Worm (Caenorhabditis elegans) whole organism, L1 larva: ENCODE data around the gene cnb-1.

Source experiments
- Y116A8C.19 ChIP-seq: sonication (generic microtip); optimal IDR thresholded peaks from 2 replicates; lab custom pipeline; 2016; ENCODE audit warnings: missing compliant biosample characterization, missing genetic modification characterization, borderline replicate concordance
- aly-2 ChIP-seq: fragments of 150-350 bp; optimal IDR thresholded peaks from 2 replicates; lab custom pipeline; 2014; ENCODE audit warnings: missing biosample characterization, missing genetic modification characterization
- ama-1 ChIP-seq: fragments of 150-350 bp; optimal IDR thresholded peaks from 2 replicates; lab custom pipeline; 2014
- ceh-82 ChIP-seq, 3 experiments: fragments of 150-350 bp in 1 of 3; sonication (generic microtip) in 2 of 3; optimal IDR thresholded peaks; 2 replicates each; lab custom pipeline; 2014 to 2017; ENCODE audit warnings: missing biosample characterization in 3 of 3, missing genetic modification characterization in 3 of 3
- ces-1 ChIP-seq: fragments of 150-350 bp; optimal IDR thresholded peaks from 2 replicates; lab custom pipeline; 2014; ENCODE audit warnings: missing biosample characterization, missing genetic modification reagents, missing genetic modification characterization
- dpl-1 ChIP-seq, 3 experiments: fragments of 150-350 bp in 2 of 3; sonication (generic microtip) in 1 of 3; optimal IDR thresholded peaks; 2 replicates each; lab custom pipeline; 2014 to 2017; ENCODE audit warnings: missing biosample characterization in 3 of 3, missing genetic modification characterization in 3 of 3, missing genetic modification reagents in 3 of 3
- dsc-1 ChIP-seq: sonication (generic microtip); optimal IDR thresholded peaks from 2 replicates; lab custom pipeline; 2016; ENCODE audit warnings: mild to moderate bottlenecking, missing genetic modification characterization, missing compliant biosample characterization
- efl-1 ChIP-seq, 4 experiments: fragments of 150-350 bp; optimal IDR thresholded peaks in 3 of 4; peaks in 1 of 4; 1 replicate in 1 of 4; 2 replicates in 3 of 4; lab custom pipeline; 2014; ENCODE audit warnings: missing biosample characterization in 2 of 4, missing genetic modification characterization in 2 of 4, missing genetic modification reagents in 2 of 4
- egl-27 ChIP-seq, 2 experiments: fragments of 150-350 bp in 1 of 2; sonication (generic microtip); optimal IDR thresholded peaks; 3 replicates each; lab custom pipeline; 2017 to 2018; ENCODE audit warnings: missing biosample characterization in 2 of 2, missing genetic modification characterization in 2 of 2, missing genetic modification reagents in 2 of 2
- elt-3 ChIP-seq, 6 experiments: fragments of 150-350 bp in 1 of 6; sonication (generic microtip); optimal IDR thresholded peaks; 2 replicates each; lab custom pipeline; 2017 to 2018; ENCODE audit warnings: missing biosample characterization in 6 of 6, missing genetic modification characterization in 6 of 6, inconsistent platforms in 1 of 6
- fkh-10 ChIP-seq: sonication (generic microtip); optimal IDR thresholded peaks from 2 replicates; lab custom pipeline; 2017; ENCODE audit warnings: missing biosample characterization, missing genetic modification reagents, missing genetic modification characterization
- fkh-8 ChIP-seq: sonication (generic microtip); optimal IDR thresholded peaks from 2 replicates; lab custom pipeline; 2016; ENCODE audit warnings: mild to moderate bottlenecking, missing genetic modification characterization, missing compliant biosample characterization
- hpl-2 ChIP-seq: fragments of 150-350 bp; optimal IDR thresholded peaks from 2 replicates; lab custom pipeline; 2014; ENCODE audit warnings: missing biosample characterization, missing genetic modification reagents, missing genetic modification characterization
- lin-13 ChIP-seq: fragments of 150-350 bp; optimal IDR thresholded peaks from 2 replicates; lab custom pipeline; 2014; ENCODE audit warnings: missing biosample characterization, missing genetic modification reagents, missing genetic modification characterization
- lin-14 ChIP-seq: fragments of 200-800 bp; sonication (Bioruptor generic); optimal IDR thresholded peaks from 2 replicates; lab custom pipeline; 2018; ENCODE audit warnings: mild to moderate bottlenecking, missing genetic modification characterization, moderate library complexity, missing compliant biosample characterization
- lin-15B ChIP-seq: fragments of 150-350 bp; sonication (generic microtip); optimal IDR thresholded peaks from 3 replicates; lab custom pipeline; 2014; ENCODE audit warnings: missing biosample characterization, missing genetic modification characterization
- lin-39 ChIP-seq: fragments of 150-350 bp; optimal IDR thresholded peaks from 2 replicates; lab custom pipeline; 2014; ENCODE audit warnings: missing biosample characterization, missing genetic modification reagents, missing genetic modification characterization
- lsy-2 ChIP-seq, 2 experiments: fragments of 150-350 bp; optimal IDR thresholded peaks; 2 replicates each; lab custom pipeline; 2014; ENCODE audit warnings: missing biosample characterization in 2 of 2, missing genetic modification characterization in 2 of 2
- nhr-237 ChIP-seq: fragments of 150-350 bp; optimal IDR thresholded peaks from 2 replicates; lab custom pipeline; 2014; ENCODE audit warnings: missing biosample characterization, missing genetic modification characterization
- nhr-71 ChIP-seq: sonication (generic microtip); optimal IDR thresholded peaks from 2 replicates; lab custom pipeline; 2016; ENCODE audit warnings: mild to moderate bottlenecking, missing genetic modification characterization, moderate library complexity, missing compliant biosample characterization
- nhr-76 ChIP-seq: sonication (generic microtip); optimal IDR thresholded peaks from 2 replicates; lab custom pipeline; 2017; ENCODE audit warnings: missing biosample characterization, missing genetic modification characterization
- nhr-77 ChIP-seq: fragments of 150-350 bp; optimal IDR thresholded peaks from 2 replicates; lab custom pipeline; 2014; ENCODE audit warnings: missing biosample characterization, missing genetic modification characterization
- nhr-90 ChIP-seq: sonication (generic microtip); optimal IDR thresholded peaks from 2 replicates; lab custom pipeline; 2016; ENCODE audit warnings: mild to moderate bottlenecking, missing genetic modification characterization, missing compliant biosample characterization; ENCODE audit not compliant: poor library complexity
- pax-3 ChIP-seq: fragments of 200-800 bp; sonication (Bioruptor generic); optimal IDR thresholded peaks from 2 replicates; lab custom pipeline; 2018; ENCODE audit warnings: mild to moderate bottlenecking, missing genetic modification characterization, moderate library complexity, missing compliant biosample characterization
- pqm-1 ChIP-seq: sonication (generic microtip); optimal IDR thresholded peaks from 3 replicates; lab custom pipeline; 2017; ENCODE audit warnings: missing biosample characterization, missing genetic modification characterization
- snu-23 ChIP-seq: sonication (generic microtip); optimal IDR thresholded peaks from 2 replicates; lab custom pipeline; 2016; ENCODE audit warnings: missing genetic modification characterization, missing compliant biosample characterization
- sup-37 ChIP-seq: fragments of 200-800 bp; sonication (Bioruptor generic); optimal IDR thresholded peaks from 2 replicates; lab custom pipeline; 2018; ENCODE audit warnings: mild to moderate bottlenecking, missing genetic modification characterization, missing compliant biosample characterization
- tbx-2 ChIP-seq: sonication (generic microtip); optimal IDR thresholded peaks from 2 replicates; lab custom pipeline; 2016; ENCODE audit warnings: missing genetic modification characterization, missing compliant biosample characterization
- vab-15 ChIP-seq: sonication (generic microtip); optimal IDR thresholded peaks from 2 replicates; lab custom pipeline; 2017; ENCODE audit warnings: missing genotype, mild to moderate bottlenecking, missing genetic modification characterization, missing compliant biosample characterization
- ztf-4 ChIP-seq: fragments of 150-350 bp; optimal IDR thresholded peaks from 2 replicates; lab custom pipeline; 2014; ENCODE audit warnings: missing biosample characterization, missing genetic modification characterization

cnb-1 gene

ce11 chrV:11326914-11327367 lies 48.6 kb upstream of the cnb-1 start, which contains the start of gene tmed-10 (continued):
- no peak for TF ChIP-seq ces-1 (GFP tag; lab: Kevin White, UChicago)
- TF ChIP-seq, all 84 proteins: peak for 37

- TF ChIP-seq pqm-1 (no peak), lsy-2 (tag; optimal IDR thresholded peaks at IDR 0.05; lab: Kevin White, UChicago) (no peak), nhr-71 (tag; lab: Kevin White, UChicago) (no peak), snu-23 (no peak)
Observed at ce11 chrV:11329100-11329499, 46.4 kb upstream of the cnb-1 start, which contains the start of gene F47G9.6. F47G9.6 (plus strand) TSS chrV:11329400.

ce11 chrV:11334193-11334592 lies 41.3 kb upstream of the cnb-1 start, which contains the start of gene T02E9.6:
T02E9.6 (minus strand) TSS chrV:11334293.
- TF ChIP-seq efl-1 (optimal IDR thresholded peaks at IDR 0.05; lab: Kevin White, UChicago) (no peak), efl-1 (GFP tag; optimal IDR thresholded peaks at IDR 0.05 in 1 of 2; lab: Kevin White, UChicago) (peak in 1 of 2 experiments; percentile 62), dpl-1 (GFP tag; optimal IDR thresholded peaks at IDR 0.05; lab: Kevin White, UChicago) (no peak)

ce11 chrV:11335757-11336418 lies 39.7 kb upstream of the cnb-1 start:
- TF ChIP-seq nhr-237 (no peak), pax-3 (no peak), egl-27 (tag; optimal IDR thresholded peaks at IDR 0.05; lab: Kevin White, UChicago) (no peak), ces-1 (GFP tag; lab: Kevin White, UChicago) (no peak), ztf-4 (tag; lab: Kevin White, UChicago) (no peak), lin-15B (no peak), elt-3 (tag; optimal IDR thresholded peaks at IDR 0.05; lab: Kevin White, UChicago) (no peak)
- TF ChIP-seq, all 84 proteins: peak for 0

ce11 chrV:11336877-11337276 lies 38.7 kb upstream of the cnb-1 start:
- TF ChIP-seq fkh-8 (tag; lab: Kevin White, UChicago) (no peak), nhr-77 (tag; lab: Kevin White, UChicago) (no peak), nhr-90 (tag; lab: Kevin White, UChicago) (no peak), aly-2 (no peak), sup-37 (GFP tag; lab: Kevin White, UChicago) (no peak), lin-39 (tag; lab: Kevin White, UChicago) (no peak), ceh-82 (tag; optimal IDR thresholded peaks at IDR 0.05; lab: Kevin White, UChicago) (peak in 1 of 3 experiments; percentile 21), Y116A8C.19 (tag; lab: Kevin White, UChicago) (no peak), fkh-10 (GFP tag; lab: Kevin White, UChicago) (peak; percentile 58), lin-14 (GFP tag; lab: Kevin White, UChicago) (peak; percentile 25)

ce11 chrV:11341130-11341675 lies 34.3 kb upstream of the cnb-1 start:
- TF ChIP-seq hpl-2 (GFP tag; lab: Kevin White, UChicago) = no peak
- TF ChIP-seq pax-3 = no peak
- TF ChIP-seq nhr-76 (tag; lab: Kevin White, UChicago) = no peak
- TF ChIP-seq dsc-1 = no peak
- no peak for TF ChIP-seq egl-27 (tag; optimal IDR thresholded peaks at IDR 0.05; lab: Kevin White, UChicago)
- TF ChIP-seq lin-13 (GFP tag; lab: Kevin White, UChicago) = no peak
- peak; percentile 63 for TF ChIP-seq ces-1 (GFP tag; lab: Kevin White, UChicago)
- no peak for TF ChIP-seq ztf-4 (tag; lab: Kevin White, UChicago)
- TF ChIP-seq tbx-2 (tag; lab: Kevin White, UChicago) = peak; percentile 5
- TF ChIP-seq ama-1 (lab: Kevin White, UChicago) = no peak
- no peak for TF ChIP-seq vab-15 (tag; lab: Kevin White, UChicago)
- peak; percentile 77 for TF ChIP-seq lin-14 (GFP tag; lab: Kevin White, UChicago)
- peak; percentile 90 for TF ChIP-seq fkh-10 (GFP tag; lab: Kevin White, UChicago)
- TF ChIP-seq ceh-82 (tag; optimal IDR thresholded peaks at IDR 0.05; lab: Kevin White, UChicago) = peak; percentile 29 to 48 (median 34)
- no peak for TF ChIP-seq snu-23
